Worm (Caenorhabditis elegans) whole organism, L3 larva: ENCODE results near the gene gcy-37.

Experiments used
- R02D3.7 ChIP-seq: fragments of 150-350 bp; optimal IDR thresholded peaks from 2 replicates; lab custom pipeline; 2014; ENCODE audit warnings: missing biosample characterization, missing genetic modification characterization
- aly-2 ChIP-seq: fragments of 150-350 bp; optimal IDR thresholded peaks from 2 replicates; lab custom pipeline; 2014; ENCODE audit warnings: missing biosample characterization, missing genetic modification characterization
- ama-1 ChIP-seq: fragments of 150-350 bp; optimal IDR thresholded peaks from 2 replicates; lab custom pipeline; 2018
- ceh-16 ChIP-seq: sonication (generic microtip); optimal IDR thresholded peaks from 2 replicates; lab custom pipeline; 2017; ENCODE audit warnings: missing biosample characterization, missing genetic modification characterization
- ceh-28 ChIP-seq: fragments of 150-350 bp; optimal IDR thresholded peaks from 2 replicates; lab custom pipeline; 2014; ENCODE audit warnings: missing biosample characterization, missing genetic modification reagents, missing genetic modification characterization
- daf-12 ChIP-seq: fragments of 150-350 bp; optimal IDR thresholded peaks from 2 replicates; lab custom pipeline; 2014; ENCODE audit warnings: missing biosample characterization, missing genetic modification reagents, missing genetic modification characterization
- egl-5 ChIP-seq: fragments of 150-350 bp; optimal IDR thresholded peaks from 2 replicates; lab custom pipeline; 2017; ENCODE audit warnings: missing biosample characterization, missing genetic modification reagents, missing genetic modification characterization, inconsistent platforms
- elt-1 ChIP-seq: fragments of 150-350 bp; optimal IDR thresholded peaks from 2 replicates; lab custom pipeline; 2014; ENCODE audit warnings: missing biosample characterization, missing genetic modification characterization
- elt-2 ChIP-seq: sonication (generic microtip); optimal IDR thresholded peaks from 2 replicates; lab custom pipeline; 2016; ENCODE audit warnings: missing genetic modification reagents, mild to moderate bottlenecking, missing genetic modification characterization, missing compliant biosample characterization
- eor-1 ChIP-seq, 2 experiments: fragments of 150-350 bp; optimal IDR thresholded peaks; 2 replicates each; lab custom pipeline; 2014 to 2018; ENCODE audit warnings: missing biosample characterization in 2 of 2, missing genetic modification characterization in 2 of 2
- fkh-2 ChIP-seq: fragments of 150-350 bp; optimal IDR thresholded peaks from 2 replicates; lab custom pipeline; 2014; ENCODE audit warnings: missing biosample characterization, missing genetic modification reagents, missing genetic modification characterization
- fos-1 ChIP-seq: fragments of 150-350 bp; optimal IDR thresholded peaks from 2 replicates; lab custom pipeline; 2014; ENCODE audit warnings: missing biosample characterization, missing genetic modification characterization
- hmg-11 ChIP-seq: sonication (generic microtip); optimal IDR thresholded peaks from 2 replicates; lab custom pipeline; 2016; ENCODE audit warnings: missing genetic modification characterization, missing compliant biosample characterization
- jun-1 ChIP-seq: fragments of 150-350 bp; optimal IDR thresholded peaks from 2 replicates; lab custom pipeline; 2014; ENCODE audit warnings: missing biosample characterization, missing genetic modification reagents, missing genetic modification characterization
- lin-39 ChIP-seq: fragments of 150-350 bp; optimal IDR thresholded peaks from 2 replicates; lab custom pipeline; 2018; ENCODE audit warnings: missing biosample characterization, missing genetic modification reagents, missing genetic modification characterization
- mdl-1 ChIP-seq: fragments of 150-350 bp; optimal IDR thresholded peaks from 2 replicates; lab custom pipeline; 2014; ENCODE audit warnings: missing biosample characterization, missing genetic modification characterization
- nfya-1 ChIP-seq: sonication (generic microtip); optimal IDR thresholded peaks from 2 replicates; lab custom pipeline; 2017; ENCODE audit warnings: missing genetic modification characterization, mild to moderate bottlenecking, missing compliant biosample characterization, antibody characterized with exemption, moderate library complexity; ENCODE audit not compliant: insufficient read depth
- nhr-11 ChIP-seq: fragments of 150-350 bp; optimal IDR thresholded peaks from 2 replicates; lab custom pipeline; 2014; ENCODE audit warnings: missing biosample characterization, missing genetic modification characterization
- nhr-23 ChIP-seq: fragments of 150-350 bp; optimal IDR thresholded peaks from 2 replicates; lab custom pipeline; 2014; ENCODE audit warnings: missing biosample characterization, missing genetic modification reagents, missing genetic modification characterization
- nhr-25 ChIP-seq: sonication (generic microtip); optimal IDR thresholded peaks from 2 replicates; lab custom pipeline; 2017; ENCODE audit warnings: missing biosample characterization, missing genetic modification characterization
- nhr-28 ChIP-seq: fragments of 150-350 bp; optimal IDR thresholded peaks from 2 replicates; lab custom pipeline; 2014; ENCODE audit warnings: missing biosample characterization, missing genetic modification characterization
- nhr-43 ChIP-seq: sonication (generic microtip); optimal IDR thresholded peaks from 2 replicates; lab custom pipeline; 2016; ENCODE audit warnings: mild to moderate bottlenecking, missing genetic modification characterization, missing compliant biosample characterization; ENCODE audit not compliant: poor library complexity, severe bottlenecking
- nhr-76 ChIP-seq: fragments of 150-350 bp; sonication (generic microtip); optimal IDR thresholded peaks from 5 replicates; lab custom pipeline; 2014; ENCODE audit warnings: missing biosample characterization, missing genetic modification characterization
- nhr-77 ChIP-seq: fragments of 150-350 bp; optimal IDR thresholded peaks from 2 replicates; lab custom pipeline; 2014; ENCODE audit warnings: missing biosample characterization, missing genetic modification characterization
- pha-4 ChIP-seq: fragments of 150-350 bp; optimal IDR thresholded peaks from 2 replicates; lab custom pipeline; 2014; ENCODE audit warnings: missing biosample characterization, missing genetic modification reagents, missing genetic modification characterization
- pqm-1 ChIP-seq: fragments of 150-350 bp; optimal IDR thresholded peaks from 2 replicates; lab custom pipeline; 2017; ENCODE audit warnings: missing biosample characterization, missing genetic modification characterization, inconsistent platforms
- sea-2 ChIP-seq: fragments of 150-350 bp; sonication (generic microtip); optimal IDR thresholded peaks from 4 replicates; lab custom pipeline; 2014; ENCODE audit warnings: missing biosample characterization, missing genetic modification reagents, missing genetic modification characterization
- skn-1 ChIP-seq: fragments of 150-350 bp; optimal IDR thresholded peaks from 2 replicates; lab custom pipeline; 2014; ENCODE audit warnings: missing biosample characterization, missing genetic modification characterization
- snpc-4 ChIP-seq: fragments of 150-350 bp; optimal IDR thresholded peaks from 2 replicates; lab custom pipeline; 2014; ENCODE audit warnings: missing biosample characterization, missing genetic modification characterization
- unc-39 ChIP-seq: sonication (generic microtip); optimal IDR thresholded peaks from 4 replicates; lab custom pipeline; 2017; ENCODE audit warnings: missing biosample characterization, missing genetic modification characterization
- unc-62 ChIP-seq: fragments of 150-350 bp; sonication (generic microtip); optimal IDR thresholded peaks from 4 replicates; lab custom pipeline; 2014; ENCODE audit warnings: missing biosample characterization, missing genetic modification reagents, missing genetic modification characterization
- zag-1 ChIP-seq: fragments of 150-350 bp; optimal IDR thresholded peaks from 2 replicates; lab custom pipeline; 2014; ENCODE audit warnings: missing biosample characterization, missing genetic modification characterization
- ztf-11 ChIP-seq: fragments of 150-350 bp; optimal IDR thresholded peaks from 2 replicates; lab custom pipeline; 2014; ENCODE audit warnings: missing biosample characterization, missing genetic modification characterization
- ztf-4 ChIP-seq: fragments of 150-350 bp; optimal IDR thresholded peaks from 2 replicates; lab custom pipeline; 2014; ENCODE audit warnings: missing biosample characterization, missing genetic modification characterization

The gcy-37 gene

ce11 chrIV:2159069-2159468, at the start of gene gcy-37:
gcy-37 (minus strand) TSS chrIV:2159169.
- TF ChIP-seq lin-39: no peak
- no peak for TF ChIP-seq nhr-23 (tag; lab: Kevin White, UChicago)
- no peak for TF ChIP-seq nhr-25 (tag; lab: Kevin White, UChicago)
- no peak for TF ChIP-seq zag-1 (tag; lab: Kevin White, UChicago)
- TF ChIP-seq ceh-28: no peak
- no peak for TF ChIP-seq skn-1 (tag; lab: Kevin White, UChicago)
- TF ChIP-seq ama-1 (lab: Kevin White, UChicago): no peak
- no peak for TF ChIP-seq mdl-1 (tag; lab: Kevin White, UChicago)
- TF ChIP-seq nhr-77 (tag; lab: Kevin White, UChicago): no peak
- TF ChIP-seq ceh-16 (tag; lab: Kevin White, UChicago): no peak
- TF ChIP-seq ztf-11 (tag; lab: Kevin White, UChicago): no peak
- no peak for TF ChIP-seq hmg-11
- TF ChIP-seq snpc-4 (tag; lab: Kevin White, UChicago): no peak
- TF ChIP-seq nfya-1 (tag; lab: Kevin White, UChicago): no peak
- TF ChIP-seq nhr-11: no peak
- no peak for TF ChIP-seq nhr-43
- no peak for TF ChIP-seq egl-5 (tag; lab: Kevin White, UChicago)

ce11 chrIV:2198741-2199140, 39.8 kb upstream of the gcy-37 start, which contains the start of gene Y71G10AR.4:
Y71G10AR.4 (plus strand) TSS chrIV:2199041.
- no peak for TF ChIP-seq R02D3.7 (tag; lab: Kevin White, UChicago)
- TF ChIP-seq eor-1 (tag; optimal IDR thresholded peaks at IDR 0.05; lab: Kevin White, UChicago): no peak
- no peak for TF ChIP-seq nhr-28 (tag; lab: Kevin White, UChicago)
- TF ChIP-seq nhr-25 (tag; lab: Kevin White, UChicago): no peak
- no peak for TF ChIP-seq elt-2 (tag; lab: Kevin White, UChicago)
- no peak for TF ChIP-seq elt-1 (tag; lab: Kevin White, UChicago)
- TF ChIP-seq skn-1 (tag; lab: Kevin White, UChicago): no peak
- TF ChIP-seq pha-4: no peak
- no peak for TF ChIP-seq unc-62 (GFP tag; lab: Kevin White, UChicago)
- TF ChIP-seq ama-1 (lab: Kevin White, UChicago): no peak
- no peak for TF ChIP-seq daf-12 (tag; lab: Kevin White, UChicago)
- no peak for TF ChIP-seq nhr-76 (tag; lab: Kevin White, UChicago)
- no peak for TF ChIP-seq ztf-4 (tag; lab: Kevin White, UChicago)
- TF ChIP-seq aly-2 (tag; lab: Kevin White, UChicago): no peak
- TF ChIP-seq unc-39 (tag; lab: Kevin White, UChicago): no peak
- no peak for TF ChIP-seq nhr-77 (tag; lab: Kevin White, UChicago)

ce11 chrIV:2195598-2195997, 36.6 kb upstream of the gcy-37 start:
- TF ChIP-seq zag-1 (tag; lab: Kevin White, UChicago): no peak
- TF ChIP-seq unc-39 (tag; lab: Kevin White, UChicago): no peak
- no peak for TF ChIP-seq ztf-11 (tag; lab: Kevin White, UChicago)
- TF ChIP-seq fkh-2 (tag; lab: Kevin White, UChicago): no peak
- no peak for TF ChIP-seq ama-1 (lab: Kevin White, UChicago)
- no peak for TF ChIP-seq nhr-28 (tag; lab: Kevin White, UChicago)
- TF ChIP-seq daf-12 (tag; lab: Kevin White, UChicago): no peak
- TF ChIP-seq aly-2 (tag; lab: Kevin White, UChicago): no peak
- no peak for TF ChIP-seq nhr-23 (tag; lab: Kevin White, UChicago)
- no peak for TF ChIP-seq pqm-1 (tag; lab: Kevin White, UChicago)
- no peak for TF ChIP-seq R02D3.7 (tag; lab: Kevin White, UChicago)
- no peak for TF ChIP-seq fos-1 (tag; lab: Kevin White, UChicago)
- TF ChIP-seq sea-2 (GFP tag; lab: Kevin White, UChicago): no peak
- TF ChIP-seq nhr-77 (tag; lab: Kevin White, UChicago): no peak

- TF ChIP-seq fkh-2 (tag; lab: Kevin White, UChicago): no peak
- peak; percentile 8 for TF ChIP-seq nfya-1 (tag; lab: Kevin White, UChicago)
- no peak for TF ChIP-seq ceh-28
- TF ChIP-seq jun-1 (tag; lab: Kevin White, UChicago): no peak
- no peak for TF ChIP-seq fos-1 (tag; lab: Kevin White, UChicago)
- no peak for TF ChIP-seq pqm-1 (tag; lab: Kevin White, UChicago)
- TF ChIP-seq hmg-11: no peak
- no peak for TF ChIP-seq zag-1 (tag; lab: Kevin White, UChicago)
Observed at ce11 chrIV:2193558-2193957, 34.6 kb upstream of the gcy-37 start.
